Worm (Caenorhabditis elegans): ENCODE data around the gene clc-12.

DNA sequence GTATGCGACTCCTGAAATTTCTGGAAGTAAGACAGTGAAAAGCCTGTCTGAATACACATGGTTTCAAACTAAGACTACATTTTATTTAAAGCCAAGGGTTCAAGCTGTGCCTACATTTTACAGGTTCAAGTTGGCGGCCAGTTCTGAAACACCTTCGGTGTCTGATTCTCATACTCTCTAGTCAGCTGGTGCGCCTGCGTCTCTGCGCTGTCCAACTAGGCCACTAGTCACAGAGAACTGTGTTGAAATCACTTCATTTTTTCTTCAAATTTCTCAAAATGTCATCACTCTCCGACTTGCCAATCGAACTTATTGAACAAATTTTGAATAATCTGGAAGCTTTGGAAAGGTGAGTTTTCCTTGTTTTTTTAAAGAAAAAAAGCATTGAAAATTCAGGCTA, 42.6 kb downstream of the clc-12 start, which contains the start of gene fbxa-90:
- no peak for TF ChIP-seq ama-1 (optimal IDR thresholded peaks at IDR 0.05)
- TF ChIP-seq flt-1 (GFP tag; IDR thresholded peaks at IDR 0.05): no peak
- TF ChIP-seq tra-4 (tag; optimal IDR thresholded peaks at IDR 0.05): no peak
- TF ChIP-seq aly-1 (tag; optimal IDR thresholded peaks at IDR 0.05): no peak
- no peak for TF ChIP-seq sea-1 (GFP tag; conservative IDR thresholded peaks at IDR 0.05)
